Worm (Caenorhabditis elegans) whole organism, L4 larva: ENCODE data around the gene T22B2.5.

Experiments used
- F10B5.3 ChIP-seq: sonication (generic microtip); optimal IDR thresholded peaks from 2 replicates; lab custom pipeline; 2016; ENCODE audit warnings: mild to moderate bottlenecking, missing genetic modification characterization, missing compliant biosample characterization
- F26F4.8 ChIP-seq: fragments of 200-800 bp; sonication (Bioruptor generic); conservative IDR thresholded peaks from 2 replicates; pipeline ENCODE4 v1.3.6; 2022; ENCODE audit warnings: missing genetic modification characterization, missing compliant biosample characterization
- F37D6.2 ChIP-seq: sonication (generic microtip); optimal IDR thresholded peaks from 2 replicates; lab custom pipeline; 2016; ENCODE audit warnings: mild to moderate bottlenecking, missing genetic modification characterization, missing compliant biosample characterization
- F49E8.2 ChIP-seq: sonication (generic microtip); optimal IDR thresholded peaks from 2 replicates; lab custom pipeline; 2016; ENCODE audit warnings: missing compliant biosample characterization, mild to moderate bottlenecking, missing genetic modification characterization, borderline replicate concordance
- T26A8.4 ChIP-seq: fragments of 200-800 bp; sonication (Bioruptor generic); IDR thresholded peaks from 2 replicates; pipeline ENCODE4 v1.3.6; 2022; ENCODE audit warnings: missing genetic modification characterization, missing compliant biosample characterization
- Y105C5A.15 ChIP-seq: fragments of 200-800 bp; sonication (Bioruptor generic); IDR thresholded peaks from 2 replicates; pipeline ENCODE4 v1.3.6; 2022; ENCODE audit warnings: missing genetic modification characterization, missing compliant biosample characterization
- Y48G9A.11 ChIP-seq: fragments of 200-800 bp; sonication (Bioruptor generic); IDR thresholded peaks from 2 replicates; pipeline ENCODE4 v1.3.6; 2022; ENCODE audit warnings: missing genetic modification reagents, missing genetic modification characterization, missing compliant biosample characterization
- Y5F2A.4 ChIP-seq: fragments of 200-800 bp; sonication (Bioruptor generic); optimal IDR thresholded peaks from 2 replicates; lab custom pipeline; 2018; ENCODE audit warnings: mild to moderate bottlenecking, missing genetic modification characterization, missing compliant biosample characterization
- Y75B8A.6 ChIP-seq: fragments of 200-800 bp; sonication (Bioruptor generic); IDR thresholded peaks from 2 replicates; pipeline ENCODE4 v1.3.6; 2022; ENCODE audit warnings: missing genetic modification reagents, missing genetic modification characterization, missing compliant biosample characterization
- aha-1 ChIP-seq: fragments of 150-350 bp; peaks from one replicate; lab custom pipeline; 2014; ENCODE audit warnings: missing biosample characterization, missing genetic modification characterization
- ceh-28 ChIP-seq: fragments of 150-350 bp; optimal IDR thresholded peaks from 2 replicates; lab custom pipeline; 2014; ENCODE audit warnings: missing biosample characterization, missing genetic modification reagents, missing genetic modification characterization
- ceh-32 ChIP-seq: sonication (generic microtip); optimal IDR thresholded peaks from 2 replicates; lab custom pipeline; 2016; ENCODE audit warnings: mild to moderate bottlenecking, missing genetic modification characterization, missing compliant biosample characterization; ENCODE audit not compliant: poor library complexity
- ceh-44 ChIP-seq: fragments of 200-800 bp; sonication (Bioruptor generic); IDR thresholded peaks from 2 replicates; pipeline ENCODE4 v1.3.6; 2022; ENCODE audit warnings: missing genetic modification reagents, missing genetic modification characterization, missing compliant biosample characterization
- ceh-82 ChIP-seq: sonication (generic microtip); optimal IDR thresholded peaks from 2 replicates; lab custom pipeline; 2017; ENCODE audit warnings: missing biosample characterization, missing genetic modification characterization
- ces-1 ChIP-seq: fragments of 150-350 bp; sonication (generic microtip); optimal IDR thresholded peaks from 4 replicates; lab custom pipeline; 2014; ENCODE audit warnings: missing biosample characterization, missing genetic modification reagents, missing genetic modification characterization
- ctbp-1 ChIP-seq: fragments of 200-800 bp; sonication (Bioruptor generic); IDR thresholded peaks from 2 replicates; pipeline ENCODE4 v1.3.6; 2022; ENCODE audit warnings: missing genetic modification reagents, missing genetic modification characterization, missing compliant biosample characterization
- daf-19 ChIP-seq: fragments of 200-800 bp; sonication (Bioruptor generic); conservative IDR thresholded peaks from 2 replicates; pipeline ENCODE4 v1.3.6; 2022; ENCODE audit warnings: missing genetic modification characterization, missing compliant biosample characterization
- daf-8 ChIP-seq: fragments of 200-800 bp; sonication (Bioruptor generic); IDR thresholded peaks from 2 replicates; pipeline ENCODE4 v1.3.6; 2022; ENCODE audit warnings: missing genetic modification characterization, missing compliant biosample characterization
- dmd-9 ChIP-seq: fragments of 200-800 bp; sonication (Bioruptor generic); IDR thresholded peaks from 2 replicates; pipeline ENCODE4 v1.3.6; 2022; ENCODE audit warnings: missing genetic modification reagents, missing genetic modification characterization, missing compliant biosample characterization
- fkh-10 ChIP-seq: fragments of 150-350 bp; optimal IDR thresholded peaks from 2 replicates; lab custom pipeline; 2014; ENCODE audit warnings: missing biosample characterization, missing genetic modification reagents, missing genetic modification characterization
- fos-1 ChIP-seq: fragments of 150-350 bp; optimal IDR thresholded peaks from 2 replicates; lab custom pipeline; 2014; ENCODE audit warnings: missing biosample characterization, missing genetic modification characterization
- hif-1 ChIP-seq, 2 experiments: sonication (generic microtip); optimal IDR thresholded peaks; 2 replicates each; lab custom pipeline; 2016 to 2017; ENCODE audit warnings: missing compliant biosample characterization in 2 of 2, missing genetic modification characterization in 2 of 2, missing genetic modification reagents in 2 of 2, missing genotype in 2 of 2, mild to moderate bottlenecking in 1 of 2
- jun-1 ChIP-seq: fragments of 150-350 bp; optimal IDR thresholded peaks from 2 replicates; lab custom pipeline; 2014; ENCODE audit warnings: missing biosample characterization, missing genetic modification reagents, missing genetic modification characterization
- lin-1 ChIP-seq: fragments of 200-800 bp; sonication (Bioruptor generic); IDR thresholded peaks from 2 replicates; pipeline ENCODE4 v1.3.6; 2022; ENCODE audit warnings: missing genetic modification reagents, missing genetic modification characterization, missing compliant biosample characterization
- lin-13 ChIP-seq: fragments of 150-350 bp; optimal IDR thresholded peaks from 2 replicates; lab custom pipeline; 2014; ENCODE audit warnings: missing biosample characterization, missing genetic modification reagents, missing genetic modification characterization
- lin-29 ChIP-seq: fragments of 200-800 bp; sonication (Bioruptor generic); IDR thresholded peaks from 2 replicates; pipeline ENCODE4 v1.3.6; 2022; ENCODE audit warnings: missing genetic modification reagents, missing genetic modification characterization, missing compliant biosample characterization
- lir-3 ChIP-seq: sonication (generic microtip); optimal IDR thresholded peaks from 2 replicates; lab custom pipeline; 2016; ENCODE audit warnings: mild to moderate bottlenecking, missing genetic modification characterization, missing compliant biosample characterization
- lsy-2 ChIP-seq, 2 experiments: fragments of 150-350 bp in 1 of 2; sonication (generic microtip) in 1 of 2; optimal IDR thresholded peaks; 2 replicates each; lab custom pipeline; 2014 to 2017; ENCODE audit warnings: missing biosample characterization in 2 of 2, missing genetic modification characterization in 2 of 2
- madf-5 ChIP-seq, 2 experiments: fragments of 200-800 bp; sonication (Bioruptor generic); IDR thresholded peaks; 2 replicates each; pipeline ENCODE4 v1.3.6; 2022; ENCODE audit warnings: missing compliant biosample characterization in 2 of 2, missing genetic modification characterization in 2 of 2
- nhr-25 ChIP-seq: sonication (generic microtip); optimal IDR thresholded peaks from 2 replicates; lab custom pipeline; 2017; ENCODE audit warnings: missing genetic modification characterization, mild to moderate bottlenecking, missing compliant biosample characterization, antibody characterized with exemption, moderate library complexity, borderline replicate concordance; ENCODE audit not compliant: insufficient read depth
- nhr-28 ChIP-seq: fragments of 150-350 bp; optimal IDR thresholded peaks from 2 replicates; lab custom pipeline; 2014; ENCODE audit warnings: missing biosample characterization, missing genetic modification characterization
- unc-62 ChIP-seq, 3 experiments: fragments of 150-350 bp in 1 of 3; sonication (generic microtip); optimal IDR thresholded peaks in 2 of 3; peaks in 1 of 3; 1 replicate in 1 of 3; 2 replicates in 2 of 3; lab custom pipeline; 2014 to 2017; ENCODE audit warnings: missing biosample characterization in 3 of 3, missing genetic modification characterization in 3 of 3, missing genetic modification reagents in 3 of 3, missing genotype in 1 of 3
- vab-7 ChIP-seq: fragments of 200-800 bp; sonication (Bioruptor generic); IDR thresholded peaks from 2 replicates; pipeline ENCODE4 v1.3.6; 2022; ENCODE audit warnings: missing genetic modification reagents, missing genetic modification characterization, missing compliant biosample characterization
- zag-1 ChIP-seq: fragments of 150-350 bp; optimal IDR thresholded peaks from 2 replicates; lab custom pipeline; 2014; ENCODE audit warnings: missing biosample characterization, missing genetic modification characterization
- zfp-3 ChIP-seq: fragments of 200-800 bp; sonication (Bioruptor generic); conservative IDR thresholded peaks from 2 replicates; pipeline ENCODE4 v1.3.6; 2022; ENCODE audit warnings: missing genetic modification reagents, missing genetic modification characterization, missing compliant biosample characterization
- zip-11 ChIP-seq: fragments of 200-800 bp; sonication (Bioruptor generic); IDR thresholded peaks from 2 replicates; pipeline ENCODE4 v1.3.6; 2022; ENCODE audit warnings: missing genetic modification characterization, missing compliant biosample characterization

T22B2.5 gene

DNA sequence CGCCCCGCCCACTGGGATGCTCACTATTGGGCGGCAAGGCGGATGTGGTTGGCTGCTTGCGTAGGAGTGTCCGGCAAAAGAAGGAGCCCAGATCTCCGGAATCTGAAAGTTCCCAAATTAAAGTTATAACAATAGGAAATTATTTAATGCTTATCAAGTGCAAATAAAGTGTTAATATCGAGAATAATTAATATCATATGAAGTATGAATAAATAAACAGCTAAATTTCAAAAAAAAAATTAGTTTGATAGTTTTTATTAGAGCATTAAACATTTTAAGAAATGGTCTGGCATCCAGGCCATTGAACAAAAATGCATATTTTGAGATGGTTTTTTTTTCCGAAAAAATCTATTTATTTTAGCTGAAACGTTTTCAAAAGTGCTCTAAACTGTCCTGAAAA, 37.7 kb downstream of the T22B2.5 start, which contains the start of gene lim-4:
Gene lim-4 (minus strand): TSS at position 101 of the 400 bp plus-strand sequence.
- TF ChIP-seq daf-8 (GFP tag; lab: Robert Waterston, UW) (no peak), nhr-28 (tag; lab: Kevin White, UChicago) (no peak), F10B5.3 (no peak), Y75B8A.6 (no peak), F26F4.8 (GFP tag; lab: Robert Waterston, UW) (no peak), ctbp-1 (GFP tag; lab: Robert Waterston, UW) (no peak), ceh-44 (GFP tag; lab: Robert Waterston, UW) (no peak), zfp-3 (GFP tag; lab: Robert Waterston, UW) (no peak), ceh-28 (tag; lab: Kevin White, UChicago) (no peak), Y5F2A.4 (no peak), zag-1 (tag; lab: Kevin White, UChicago) (no peak), lin-1 (GFP tag; lab: Robert Waterston, UW) (no peak), T26A8.4 (no peak), jun-1 (tag; lab: Kevin White, UChicago) (no peak)

ce11 chrX:3871578-3872234, 39.5 kb downstream of the T22B2.5 start:
- TF ChIP-seq lir-3 (tag; lab: Kevin White, UChicago) (no peak), Y5F2A.4 (no peak), Y48G9A.11 (GFP tag; lab: Robert Waterston, UW) (no peak), ceh-32 (tag; lab: Kevin White, UChicago) (no peak), ces-1 (GFP tag; lab: Kevin White, UChicago) (peak; percentile 13), daf-19 (no peak), dmd-9 (GFP tag; lab: Robert Waterston, UW) (no peak), lsy-2 (tag; optimal IDR thresholded peaks at IDR 0.05; lab: Kevin White, UChicago) (no peak), madf-5 (GFP tag; IDR thresholded peaks at IDR 0.05; lab: Robert Waterston, UW) (no peak), jun-1 (tag; lab: Kevin White, UChicago) (no peak), lin-29 (no peak), lin-13 (no peak), fkh-10 (GFP tag; lab: Kevin White, UChicago) (peak; percentile 77), aha-1 (tag; lab: Kevin White, UChicago) (peak; percentile 7), zip-11 (GFP tag; lab: Robert Waterston, UW) (no peak), vab-7 (GFP tag; lab: Robert Waterston, UW) (no peak), fos-1 (tag; lab: Kevin White, UChicago) (no peak), Y105C5A.15 (GFP tag; lab: Robert Waterston, UW) (no peak), lin-1 (GFP tag; lab: Robert Waterston, UW) (no peak), F49E8.2 (tag; lab: Kevin White, UChicago) (no peak)

- no peak for TF ChIP-seq lin-29
- TF ChIP-seq nhr-25 (tag; lab: Kevin White, UChicago) = peak; percentile 34
- TF ChIP-seq unc-62 (GFP tag; optimal IDR thresholded peaks at IDR 0.05 in 1 of 2; lab: Kevin White, UChicago) = peak in 1 of 2 experiments; percentile 95
- TF ChIP-seq unc-62 (tag; optimal IDR thresholded peaks at IDR 0.05; lab: Kevin White, UChicago) = no peak
Measured at ce11 chrX:3867760-3868159, 43.4 kb downstream of the T22B2.5 start.

- TF ChIP-seq F37D6.2 = no peak
- TF ChIP-seq jun-1 (tag; lab: Kevin White, UChicago) = no peak
- TF ChIP-seq ceh-82 (tag; lab: Kevin White, UChicago) = no peak
- no peak for TF ChIP-seq hif-1 (tag; optimal IDR thresholded peaks at IDR 0.05; lab: Kevin White, UChicago)
- TF ChIP-seq aha-1 (tag; lab: Kevin White, UChicago) = peak; percentile 95
- TF ChIP-seq unc-62 (GFP tag; optimal IDR thresholded peaks at IDR 0.05 in 1 of 2; lab: Kevin White, UChicago) = peak in 1 of 2 experiments; percentile 24
- TF ChIP-seq unc-62 (tag; optimal IDR thresholded peaks at IDR 0.05; lab: Kevin White, UChicago) = no peak
Measured at ce11 chrX:3866197-3866596, 45.0 kb downstream of the T22B2.5 start.
